Worm (Caenorhabditis elegans): ENCODE measurements around the gene mrpl-35.

mrpl-35 gene

ce11 chrIII:3509908-3510307 lies at the start of gene mrpl-35, which contains the start of gene M01F1.4:
Gene mrpl-35 (plus strand): TSS chrIII:3510237.
Gene M01F1.4 (minus strand): TSS chrIII:3510033.
- peak; percentile 72 for TF ChIP-seq mes-2 (tag; optimal IDR thresholded peaks at IDR 0.05; ENCODE audit: poor library complexity, severe bottlenecking)
- TF ChIP-seq lir-3 (tag; optimal IDR thresholded peaks at IDR 0.05) = no peak
- peak; percentile 66 for TF ChIP-seq unc-130 (GFP tag; optimal IDR thresholded peaks at IDR 0.05)
- peak; percentile 57 for TF ChIP-seq lin-38 (GFP tag; IDR thresholded peaks at IDR 0.05)
- peak; percentile 46 for TF ChIP-seq mep-1 (tag; optimal IDR thresholded peaks at IDR 0.05)
- peak; percentile 85 for TF ChIP-seq aha-1 (tag)
- peak; percentile 36 for TF ChIP-seq hlh-30 (tag; optimal IDR thresholded peaks at IDR 0.05; ENCODE audit: insufficient read depth)
- peak; percentile 25 for TF ChIP-seq rbr-2 (tag; optimal IDR thresholded peaks at IDR 0.05)
- TF ChIP-seq spr-3 (GFP tag; optimal IDR thresholded peaks at IDR 0.05) = no peak
- TF ChIP-seq pha-4 (GFP tag; IDR thresholded peaks at IDR 0.05) = no peak
- TF ChIP-seq pha-4 (tag; optimal IDR thresholded peaks at IDR 0.05) = peak; percentile 74
- no peak for TF ChIP-seq D1046.2 (GFP tag; IDR thresholded peaks at IDR 0.05)
- TF ChIP-seq nhr-6 (tag; optimal IDR thresholded peaks at IDR 0.05) = peak; percentile 36
- TF ChIP-seq dve-1 (tag; optimal IDR thresholded peaks at IDR 0.05; ENCODE audit: insufficient read depth) = peak; percentile 57
- peak; percentile 14 for TF ChIP-seq ztf-7 (tag; optimal IDR thresholded peaks at IDR 0.05)
- TF ChIP-seq lsy-2 (tag; optimal IDR thresholded peaks at IDR 0.05) = peak in 1 of 2 experiments; percentile 97
- TF ChIP-seq nhr-76 (tag; optimal IDR thresholded peaks at IDR 0.05) = no peak
- peak in 1 of 2 experiments; percentile 25 for TF ChIP-seq daf-16 (GFP tag; optimal IDR thresholded peaks at IDR 0.05)
- peak; percentile 91 for TF ChIP-seq daf-16 (tag; optimal IDR thresholded peaks at IDR 0.05)
- peak; percentile 7 for TF ChIP-seq nhr-28 (tag; optimal IDR thresholded peaks at IDR 0.05)
- no peak for TF ChIP-seq nhr-102 (tag; optimal IDR thresholded peaks at IDR 0.05)
- peak; percentile 27; the same call in 1 of the 2 replicates for TF ChIP-seq dmd-6 (GFP tag; IDR thresholded peaks at IDR 0.05)
- peak; percentile 64 for TF ChIP-seq dpl-1 (GFP tag; optimal IDR thresholded peaks at IDR 0.05)

ce11 chrIII:3461403-3461802 lies 48.6 kb upstream of the mrpl-35 start, which contains the start of gene pph-6:
Gene pph-6 (plus strand): TSS chrIII:3461703.
- TF ChIP-seq mxl-2 (GFP tag; conservative IDR thresholded peaks at IDR 0.05) = no peak
- TF ChIP-seq ztf-7 (tag; optimal IDR thresholded peaks at IDR 0.05) = no peak
- no peak for TF ChIP-seq nhr-41 (GFP tag; IDR thresholded peaks at IDR 0.05)
- no peak for TF ChIP-seq aha-1 (tag)
- no peak for TF ChIP-seq aly-2 (tag; optimal IDR thresholded peaks at IDR 0.05)
- TF ChIP-seq nhr-28 (tag; optimal IDR thresholded peaks at IDR 0.05) = no peak
- TF ChIP-seq ZK337.2 (GFP tag; IDR thresholded peaks at IDR 0.05) = no peak
- TF ChIP-seq mdt-29 (GFP tag; IDR thresholded peaks at IDR 0.05) = no peak
- TF ChIP-seq T20F7.1 (GFP tag; optimal IDR thresholded peaks at IDR 0.05) = no peak
- TF ChIP-seq fkh-10 (GFP tag; optimal IDR thresholded peaks at IDR 0.05) = no peak
- TF ChIP-seq jun-1 (tag; optimal IDR thresholded peaks at IDR 0.05) = no peak
- TF ChIP-seq zip-2 (tag; optimal IDR thresholded peaks at IDR 0.05) = no peak
- TF ChIP-seq dmd-8 (GFP tag; IDR thresholded peaks at IDR 0.05) = no peak
- TF ChIP-seq F49E8.2 (tag; optimal IDR thresholded peaks at IDR 0.05; ENCODE audit: borderline replicate concordance) = no peak
- TF ChIP-seq hif-1 (tag; optimal IDR thresholded peaks at IDR 0.05) = no peak
- no peak for TF ChIP-seq nhr-10 (tag; optimal IDR thresholded peaks at IDR 0.05)
- TF ChIP-seq unc-39 (tag; optimal IDR thresholded peaks at IDR 0.05) = no peak
- no peak for TF ChIP-seq dmd-9 (GFP tag; IDR thresholded peaks at IDR 0.05)
- no peak for TF ChIP-seq D1046.2 (GFP tag; IDR thresholded peaks at IDR 0.05)
- no peak for TF ChIP-seq daf-8 (GFP tag; IDR thresholded peaks at IDR 0.05)

- TF ChIP-seq lsy-2 (tag; optimal IDR thresholded peaks at IDR 0.05) (no peak), daf-16 (GFP tag; optimal IDR thresholded peaks at IDR 0.05) (no peak), daf-16 (tag; optimal IDR thresholded peaks at IDR 0.05) (no peak), saeg-2 (GFP tag; IDR thresholded peaks at IDR 0.05) (no peak), ceh-20 (GFP tag; IDR thresholded peaks at IDR 0.05) (no peak), arid-1 (GFP tag; conservative IDR thresholded peaks at IDR 0.05) (no peak), madf-5 (GFP tag; IDR thresholded peaks at IDR 0.05) (no peak), nhr-28 (tag; optimal IDR thresholded peaks at IDR 0.05) (no peak), nhr-76 (tag; optimal IDR thresholded peaks at IDR 0.05) (no peak)
These were observed 43.0 kb upstream of the mrpl-35 start for ce11 chrIII:3467013-3467412.
